Worm (Caenorhabditis elegans) whole organism, mixed stage, embryonic: ENCODE data around the gene pde-2.
"Not testable (repeated sequence)": the region's sequence is repeated elsewhere in the genome, so short reads cannot be mapped to it uniquely, and the experiment has no call there.

Source experiments
- M03D4.4 ChIP-seq: sonication (generic microtip); optimal IDR thresholded peaks from 2 replicates; lab custom pipeline; 2017; ENCODE audit warnings: mild to moderate bottlenecking, missing genetic modification characterization, missing compliant biosample characterization
- bed-3 ChIP-seq: fragments of 200-800 bp; sonication (Bioruptor generic); optimal IDR thresholded peaks from 3 replicates; lab custom pipeline; 2018; ENCODE audit warnings: mild to moderate bottlenecking, missing genetic modification characterization, moderate library complexity, missing compliant biosample characterization
- ceh-39 ChIP-seq: fragments of 150-350 bp; optimal IDR thresholded peaks from 2 replicates; lab custom pipeline; 2014; ENCODE audit warnings: missing biosample characterization, missing genetic modification characterization
- ceh-43 ChIP-seq: fragments of 200-800 bp; sonication (Bioruptor generic); optimal IDR thresholded peaks from 2 replicates; lab custom pipeline; 2018; ENCODE audit warnings: mild to moderate bottlenecking, missing genetic modification characterization, moderate library complexity, missing compliant biosample characterization
- ceh-83 ChIP-seq: fragments of 200-800 bp; sonication (Bioruptor generic); optimal IDR thresholded peaks from 2 replicates; lab custom pipeline; 2018; ENCODE audit warnings: mild to moderate bottlenecking, missing genetic modification characterization, missing compliant biosample characterization
- ces-1 ChIP-seq: fragments of 150-350 bp; optimal IDR thresholded peaks from 2 replicates; lab custom pipeline; 2014; ENCODE audit warnings: missing biosample characterization, missing genetic modification reagents, missing genetic modification characterization
- cnd-1 ChIP-seq: fragments of 200-800 bp; sonication (Bioruptor generic); optimal IDR thresholded peaks from 2 replicates; lab custom pipeline; 2018; ENCODE audit warnings: mild to moderate bottlenecking, missing genetic modification characterization, missing compliant biosample characterization
- drap-1 ChIP-seq: fragments of 200-800 bp; sonication (Bioruptor generic); optimal IDR thresholded peaks from 3 replicates; lab custom pipeline; 2018; ENCODE audit warnings: mild to moderate bottlenecking, missing genetic modification characterization, missing compliant biosample characterization
- elt-1 ChIP-seq: sonication (generic microtip); optimal IDR thresholded peaks from 2 replicates; lab custom pipeline; 2017; ENCODE audit warnings: missing genetic modification characterization, mild to moderate bottlenecking, missing compliant biosample characterization, antibody characterized with exemption, moderate library complexity, borderline replicate concordance; ENCODE audit not compliant: insufficient read depth
- elt-3 ChIP-seq: fragments of 150-350 bp; optimal IDR thresholded peaks from 2 replicates; lab custom pipeline; 2014; ENCODE audit warnings: missing biosample characterization, missing genetic modification characterization
- flh-1 ChIP-seq: fragments of 200-800 bp; sonication (Bioruptor generic); optimal IDR thresholded peaks from 2 replicates; lab custom pipeline; 2018; ENCODE audit warnings: mild to moderate bottlenecking, missing genetic modification characterization, moderate library complexity, missing compliant biosample characterization
- ham-2 ChIP-seq: fragments of 200-800 bp; sonication (Bioruptor generic); optimal IDR thresholded peaks from 2 replicates; lab custom pipeline; 2018; ENCODE audit warnings: mild to moderate bottlenecking, missing genetic modification characterization, missing compliant biosample characterization
- hlh-1 ChIP-seq: fragments of 150-350 bp; optimal IDR thresholded peaks from 2 replicates; lab custom pipeline; 2014; ENCODE audit warnings: missing biosample characterization, missing genetic modification reagents, missing genetic modification characterization
- lin-13 ChIP-seq: fragments of 150-350 bp; optimal IDR thresholded peaks from 2 replicates; lab custom pipeline; 2014; ENCODE audit warnings: missing biosample characterization, missing genetic modification characterization
- lin-32 ChIP-seq: fragments of 200-800 bp; sonication (Bioruptor generic); optimal IDR thresholded peaks from 2 replicates; lab custom pipeline; 2018; ENCODE audit warnings: mild to moderate bottlenecking, missing genetic modification characterization, missing compliant biosample characterization
- lsy-2 ChIP-seq: fragments of 150-350 bp; optimal IDR thresholded peaks from 2 replicates; lab custom pipeline; 2014; ENCODE audit warnings: missing biosample characterization, missing genetic modification characterization
- mab-5 ChIP-seq: fragments of 150-350 bp; optimal IDR thresholded peaks from 2 replicates; lab custom pipeline; 2014; ENCODE audit warnings: missing biosample characterization, missing genetic modification characterization
- mep-1 ChIP-seq: fragments of 150-350 bp; optimal IDR thresholded peaks from 2 replicates; lab custom pipeline; 2017; ENCODE audit warnings: missing biosample characterization, missing genetic modification reagents, missing genetic modification characterization, inconsistent platforms
- mls-2 ChIP-seq: sonication (generic microtip); optimal IDR thresholded peaks from 2 replicates; lab custom pipeline; 2016; ENCODE audit warnings: mild to moderate bottlenecking, missing genetic modification characterization, moderate library complexity, missing compliant biosample characterization
- nhr-12 ChIP-seq: fragments of 150-350 bp; optimal IDR thresholded peaks from 2 replicates; lab custom pipeline; 2014; ENCODE audit warnings: missing biosample characterization, missing genetic modification characterization
- nhr-2 ChIP-seq: fragments of 150-350 bp; optimal IDR thresholded peaks from 2 replicates; lab custom pipeline; 2014; ENCODE audit warnings: missing biosample characterization, missing genetic modification characterization
- nhr-237 ChIP-seq: fragments of 150-350 bp; optimal IDR thresholded peaks from 2 replicates; lab custom pipeline; 2014; ENCODE audit warnings: missing biosample characterization, missing genetic modification characterization
- nhr-28 ChIP-seq: fragments of 150-350 bp; optimal IDR thresholded peaks from 2 replicates; lab custom pipeline; 2014; ENCODE audit warnings: missing biosample characterization, missing genetic modification characterization
- nhr-76 ChIP-seq: sonication (generic microtip); optimal IDR thresholded peaks from 2 replicates; lab custom pipeline; 2017; ENCODE audit warnings: missing biosample characterization, missing genetic modification characterization
- pha-4 ChIP-seq: fragments of 150-350 bp; optimal IDR thresholded peaks from 2 replicates; lab custom pipeline; 2018; ENCODE audit warnings: missing biosample characterization, missing genetic modification reagents, missing genetic modification characterization
- sem-2 ChIP-seq: fragments of 200-800 bp; sonication (Bioruptor generic); optimal IDR thresholded peaks from 2 replicates; lab custom pipeline; 2018; ENCODE audit warnings: mild to moderate bottlenecking, missing genetic modification characterization, missing compliant biosample characterization
- snpc-4 ChIP-seq: fragments of 150-350 bp; optimal IDR thresholded peaks from 2 replicates; lab custom pipeline; 2014; ENCODE audit warnings: missing biosample characterization, missing genetic modification characterization
- tbx-8 ChIP-seq: fragments of 200-800 bp; sonication (Bioruptor generic); optimal IDR thresholded peaks from 2 replicates; lab custom pipeline; 2018; ENCODE audit warnings: mild to moderate bottlenecking, missing genetic modification characterization, moderate library complexity, missing compliant biosample characterization
- unc-39 ChIP-seq: fragments of 150-350 bp; optimal IDR thresholded peaks from 2 replicates; lab custom pipeline; 2014; ENCODE audit warnings: missing biosample characterization, missing genetic modification characterization
- unc-62 ChIP-seq: fragments of 150-350 bp; optimal IDR thresholded peaks from 2 replicates; lab custom pipeline; 2014; ENCODE audit warnings: missing biosample characterization, missing genetic modification reagents, missing genetic modification characterization
- zip-8 ChIP-seq: fragments of 150-350 bp; optimal IDR thresholded peaks from 2 replicates; lab custom pipeline; 2014; ENCODE audit warnings: missing biosample characterization, missing genetic modification characterization
- ztf-11 ChIP-seq: fragments of 150-350 bp; optimal IDR thresholded peaks from 2 replicates; lab custom pipeline; 2014; ENCODE audit warnings: missing biosample characterization, missing genetic modification characterization

Gene pde-2

DNA sequence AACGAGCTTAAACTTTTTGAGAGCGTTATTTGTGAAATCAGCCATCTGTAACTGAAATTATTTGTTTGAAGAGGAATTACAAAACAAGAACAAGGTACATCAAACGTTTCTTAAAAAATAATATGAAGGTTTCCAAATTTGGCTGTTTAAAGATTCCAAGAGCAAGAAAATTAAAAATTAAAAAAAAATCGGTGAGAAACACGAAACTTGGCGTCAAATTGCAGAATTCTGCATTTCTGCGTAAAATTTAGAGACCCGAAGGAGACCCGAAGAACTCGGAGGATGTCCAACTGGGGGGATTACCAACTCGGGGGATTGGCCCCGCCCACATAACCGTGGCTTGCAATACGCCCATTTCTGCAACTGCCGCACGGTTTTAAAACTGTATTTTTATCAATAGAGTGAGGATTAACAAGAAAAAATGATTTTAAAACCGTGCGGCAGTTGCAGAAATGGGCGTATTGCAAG, 24.2 kb upstream of the pde-2 start, which contains the start of gene rab-6.1:
TSS of gene rab-6.1 (minus strand) at position 51 of the 468 bp plus-strand sequence.
- not testable (repeated sequence) for TF ChIP-seq drap-1 (GFP tag; lab: Kevin White, UChicago); mab-5; unc-62 (GFP tag; lab: Kevin White, UChicago)

DNA sequence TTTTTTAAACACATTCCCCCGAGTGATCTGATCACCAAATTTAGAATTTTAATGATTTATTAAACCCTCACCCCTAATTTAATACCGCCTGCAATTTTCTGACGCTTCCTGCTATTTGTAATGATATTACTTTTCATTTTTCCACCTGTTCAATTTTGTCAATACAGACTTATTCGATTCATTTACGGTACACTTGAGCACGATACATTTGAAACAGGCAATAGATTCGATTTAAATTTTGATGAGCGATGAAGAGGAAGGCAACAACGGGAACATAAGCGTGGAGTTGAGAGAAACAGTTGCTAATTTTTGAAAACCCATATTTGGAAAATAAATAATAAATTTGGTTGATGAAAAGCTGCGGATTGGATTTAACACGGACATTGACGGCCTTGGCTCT, 23.0 kb upstream of the pde-2 start:
- no peak for TF ChIP-seq ceh-39 (tag; lab: Kevin White, UChicago)
- no peak for TF ChIP-seq mab-5
- TF ChIP-seq tbx-8 (GFP tag; lab: Kevin White, UChicago), result no peak
- no peak for TF ChIP-seq drap-1 (GFP tag; lab: Kevin White, UChicago)
- TF ChIP-seq cnd-1 (tag; lab: Kevin White, UChicago), result no peak
- no peak for TF ChIP-seq lsy-2 (tag; lab: Kevin White, UChicago)
- no peak for TF ChIP-seq elt-3
- no peak for TF ChIP-seq nhr-2 (tag; lab: Kevin White, UChicago)
- TF ChIP-seq unc-39 (tag; lab: Kevin White, UChicago), result no peak
- no peak for TF ChIP-seq nhr-237 (tag; lab: Kevin White, UChicago)
- TF ChIP-seq snpc-4 (tag; lab: Kevin White, UChicago), result no peak
- TF ChIP-seq nhr-28 (tag; lab: Kevin White, UChicago), result no peak
- no peak for TF ChIP-seq pha-4 (tag; lab: Kevin White, UChicago)
- TF ChIP-seq zip-8 (tag; lab: Kevin White, UChicago), result no peak
- TF ChIP-seq nhr-76 (tag; lab: Kevin White, UChicago), result no peak

DNA sequence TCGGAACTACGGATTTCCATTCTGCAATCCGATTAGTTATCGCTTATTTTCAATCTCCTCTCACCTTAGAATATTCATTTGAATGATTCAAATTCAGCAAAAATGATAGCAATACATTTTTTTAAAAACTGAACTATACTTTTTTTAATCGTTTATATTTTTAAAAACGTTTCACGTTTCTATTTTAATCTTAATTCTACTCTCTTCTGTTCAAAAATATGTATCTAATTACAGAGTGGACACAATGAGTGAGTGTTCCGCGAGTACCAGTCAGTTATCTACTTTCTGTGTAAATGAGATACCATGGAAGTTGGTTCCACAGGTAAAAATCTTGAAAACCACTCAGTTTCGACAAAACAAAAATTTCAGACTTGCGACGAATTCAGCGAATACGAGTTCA, 20.8 kb upstream of the pde-2 start, which contains the start of the genes F59B2.15 and zif-1:
TSS of gene F59B2.15 (minus strand) at position 101 of the 400 bp plus-strand sequence.
TSS of gene zif-1 (plus strand) at position 235 of the 400 bp plus-strand sequence.
- no peak for TF ChIP-seq ztf-11 (tag; lab: Kevin White, UChicago)
- no peak for TF ChIP-seq ceh-83
- TF ChIP-seq M03D4.4 (tag; lab: Kevin White, UChicago), result no peak
- no peak for TF ChIP-seq tbx-8 (GFP tag; lab: Kevin White, UChicago)
- TF ChIP-seq nhr-28 (tag; lab: Kevin White, UChicago), result no peak
- no peak for TF ChIP-seq ceh-39 (tag; lab: Kevin White, UChicago)

DNA sequence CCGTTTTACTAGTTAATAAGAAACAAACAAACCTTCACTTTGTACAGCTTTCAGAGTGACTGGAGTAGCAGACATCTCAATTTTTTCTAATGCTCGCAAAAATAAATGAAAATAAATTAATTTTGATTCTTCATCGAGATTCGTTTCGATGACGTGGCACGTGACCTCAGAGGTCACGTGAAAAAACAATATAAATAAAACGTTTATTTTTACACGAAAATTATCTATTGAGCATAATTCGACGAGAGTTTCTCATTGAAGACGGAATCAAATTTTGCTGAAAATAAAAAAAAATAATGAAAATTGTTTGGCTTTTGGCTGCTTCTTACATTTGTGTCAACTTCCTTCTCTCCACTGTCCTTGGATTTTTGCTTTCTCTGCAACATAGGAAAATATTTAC, 20.2 kb upstream of the pde-2 start, which contains the start of gene rpn-6.2:
TSS of gene rpn-6.2 (minus strand) at position 101 of the 400 bp plus-strand sequence.
- TF ChIP-seq unc-62 (GFP tag; lab: Kevin White, UChicago), result no peak
- no peak for TF ChIP-seq mep-1 (tag; lab: Kevin White, UChicago)
- TF ChIP-seq, all 35 proteins: peak for 0

DNA sequence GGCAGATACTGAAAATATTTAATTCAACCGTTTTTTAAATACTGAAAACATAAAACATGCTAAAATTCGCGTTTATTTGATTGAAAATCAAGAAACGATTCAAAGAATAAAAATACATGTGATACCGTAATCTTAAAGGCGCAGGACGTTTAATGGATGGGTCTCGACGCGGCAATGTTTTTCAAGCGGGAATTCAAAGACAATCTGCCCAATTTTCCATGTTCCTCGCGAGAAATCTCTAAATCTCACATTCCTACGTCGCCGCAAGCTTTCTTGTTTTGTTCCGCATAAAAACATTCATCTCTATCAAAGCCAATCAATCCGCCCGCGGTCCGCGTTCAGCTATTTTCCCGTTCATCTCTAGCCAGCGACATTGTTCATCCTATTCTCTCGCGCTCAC, 19.8 kb upstream of the pde-2 start:
- TF ChIP-seq lin-13 (tag; lab: Kevin White, UChicago) (no peak), sem-2 (GFP tag; lab: Kevin White, UChicago) (no peak), hlh-1 (tag; lab: Kevin White, UChicago) (no peak), ceh-83 (no peak), ces-1 (GFP tag; lab: Kevin White, UChicago) (no peak), nhr-28 (tag; lab: Kevin White, UChicago) (no peak), lsy-2 (tag; lab: Kevin White, UChicago) (no peak), lin-32 (GFP tag; lab: Kevin White, UChicago) (no peak), pha-4 (tag; lab: Kevin White, UChicago) (no peak), snpc-4 (tag; lab: Kevin White, UChicago) (no peak), nhr-237 (tag; lab: Kevin White, UChicago) (no peak), drap-1 (GFP tag; lab: Kevin White, UChicago) (no peak), unc-39 (tag; lab: Kevin White, UChicago) (no peak), ceh-43 (GFP tag; lab: Kevin White, UChicago) (no peak), elt-1 (no peak)

DNA sequence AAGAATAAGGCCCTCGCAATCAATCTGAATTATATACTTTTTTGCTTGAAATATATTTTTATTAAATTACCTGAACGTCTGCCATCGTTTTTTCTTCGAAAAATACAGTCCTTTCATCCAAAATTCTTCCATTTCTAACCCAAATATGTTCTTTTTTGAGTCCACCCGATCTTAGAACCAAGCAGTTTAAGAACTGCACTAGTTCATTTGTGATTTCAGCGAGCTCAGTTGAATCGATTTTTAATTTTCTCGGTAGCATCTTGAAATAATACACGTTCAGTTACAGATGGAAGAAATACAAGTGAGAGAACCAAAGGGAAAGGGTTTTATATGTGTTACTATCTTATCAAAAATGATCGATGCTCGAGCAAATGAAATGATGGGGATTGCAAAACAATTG, 17.8 kb upstream of the pde-2 start, which contains the start of gene F59B2.3:
TSS of gene F59B2.3 (minus strand) at position 259 of the 400 bp plus-strand sequence.
- TF ChIP-seq tbx-8 (GFP tag; lab: Kevin White, UChicago), result no peak

DNA sequence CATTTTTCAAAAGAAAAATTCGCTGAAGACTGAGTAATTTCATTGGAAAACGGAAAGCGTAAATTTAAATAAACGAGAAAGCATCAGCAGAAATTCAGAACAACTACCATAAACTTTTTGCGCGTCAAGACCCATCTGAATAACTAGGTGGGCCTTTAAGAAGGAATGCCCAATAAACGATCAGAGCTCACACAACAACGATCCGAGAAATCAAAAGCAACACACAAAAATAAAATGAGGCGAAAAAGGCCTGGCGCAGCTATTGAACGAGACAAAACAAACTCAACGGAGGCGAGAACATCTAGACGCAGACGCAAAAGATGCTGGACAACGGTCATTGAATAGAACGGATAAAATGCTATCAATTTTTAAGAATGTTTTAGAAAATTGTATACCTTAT, 17.2 kb upstream of the pde-2 start:
- no peak for TF ChIP-seq mls-2
- no peak for TF ChIP-seq ces-1 (GFP tag; lab: Kevin White, UChicago)
- TF ChIP-seq nhr-237 (tag; lab: Kevin White, UChicago), result no peak
- no peak for TF ChIP-seq mab-5
- TF ChIP-seq nhr-12 (tag; lab: Kevin White, UChicago), result no peak
- no peak for TF ChIP-seq unc-62 (GFP tag; lab: Kevin White, UChicago)
- TF ChIP-seq tbx-8 (GFP tag; lab: Kevin White, UChicago), result no peak
- no peak for TF ChIP-seq lin-13 (tag; lab: Kevin White, UChicago)
- TF ChIP-seq flh-1 (GFP tag; lab: Kevin White, UChicago), result no peak
- no peak for TF ChIP-seq mep-1 (tag; lab: Kevin White, UChicago)
- no peak for TF ChIP-seq M03D4.4 (tag; lab: Kevin White, UChicago)
- no peak for TF ChIP-seq elt-1
- no peak for TF ChIP-seq ham-2
- no peak for TF ChIP-seq nhr-76 (tag; lab: Kevin White, UChicago)
- no peak for TF ChIP-seq snpc-4 (tag; lab: Kevin White, UChicago)
- TF ChIP-seq cnd-1 (tag; lab: Kevin White, UChicago), result no peak
- no peak for TF ChIP-seq bed-3 (GFP tag; lab: Kevin White, UChicago)
- no peak for TF ChIP-seq elt-3
- TF ChIP-seq drap-1 (GFP tag; lab: Kevin White, UChicago), result no peak
